Fruit fly (Drosophila melanogaster): ENCODE data around the gene thw.

DNA sequence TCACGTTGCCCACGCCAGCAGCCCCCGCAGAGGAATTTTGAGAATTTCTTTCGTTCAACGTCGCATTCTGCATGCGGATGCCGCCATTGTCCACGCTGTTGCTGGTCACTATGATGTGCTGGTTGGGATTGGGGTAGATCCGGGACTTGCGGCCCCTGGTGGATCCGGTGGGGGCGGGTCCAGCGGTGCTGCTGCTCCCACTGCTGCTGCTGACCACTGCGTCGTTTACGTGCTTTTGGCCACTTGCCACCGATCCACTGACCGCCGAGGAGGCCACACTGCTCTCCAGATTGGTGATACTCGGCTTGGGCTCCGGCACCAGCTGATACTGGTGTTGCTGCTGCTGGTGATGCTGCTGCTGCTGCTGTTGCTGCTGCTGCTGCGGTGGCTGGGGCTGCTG is 52.6 kb downstream of the thw start:
- TF ChIP-seq CG8478 (optimal IDR thresholded peaks at IDR 0.05) (no peak), psq (optimal IDR thresholded peaks at IDR 0.05) (no peak), EcR (GFP tag; optimal IDR thresholded peaks at IDR 0.05) (no peak), usp (GFP tag; optimal IDR thresholded peaks at IDR 0.05) (no peak)
